Worm (Caenorhabditis elegans) whole organism, late embryonic: ENCODE results near the gene C54D10.13.

Experiments
- C08G9.2 ChIP-seq: sonication (generic microtip); optimal IDR thresholded peaks from 2 replicates; lab custom pipeline; 2016; ENCODE audit warnings: mild to moderate bottlenecking, missing genetic modification characterization, moderate library complexity, missing compliant biosample characterization
- C38D4.7 ChIP-seq: fragments of 200-800 bp; sonication (Bioruptor generic); optimal IDR thresholded peaks from 2 replicates; lab custom pipeline; 2018; ENCODE audit warnings: mild to moderate bottlenecking, missing genetic modification characterization, moderate library complexity, missing compliant biosample characterization
- K02D7.2 ChIP-seq: sonication (generic microtip); optimal IDR thresholded peaks from 2 replicates; lab custom pipeline; 2017; ENCODE audit warnings: mild to moderate bottlenecking, missing genetic modification characterization, missing compliant biosample characterization
- K09A11.1 ChIP-seq: sonication (generic microtip); optimal IDR thresholded peaks from 2 replicates; lab custom pipeline; 2017; ENCODE audit warnings: antibody characterized with exemption, mild to moderate bottlenecking, missing genetic modification characterization, missing compliant biosample characterization; ENCODE audit not compliant: insufficient read depth
- T23F11.4 ChIP-seq: fragments of 200-800 bp; sonication (Bioruptor generic); optimal IDR thresholded peaks from 2 replicates; lab custom pipeline; 2018; ENCODE audit warnings: mild to moderate bottlenecking, missing genetic modification characterization, missing compliant biosample characterization
- ahr-1 ChIP-seq: sonication (generic microtip); optimal IDR thresholded peaks from 2 replicates; lab custom pipeline; 2016; ENCODE audit warnings: missing genetic modification characterization, missing compliant biosample characterization
- ama-1 ChIP-seq: fragments of 150-350 bp; optimal IDR thresholded peaks from 2 replicates; lab custom pipeline; 2014
- ceh-14 ChIP-seq: sonication (generic microtip); optimal IDR thresholded peaks from 2 replicates; lab custom pipeline; 2016; ENCODE audit warnings: missing genotype, missing genetic modification characterization, missing compliant biosample characterization
- ceh-18 ChIP-seq: sonication (generic microtip); optimal IDR thresholded peaks from 2 replicates; lab custom pipeline; 2016; ENCODE audit warnings: missing genetic modification characterization, missing compliant biosample characterization
- ceh-19 ChIP-seq: fragments of 200-800 bp; sonication (Bioruptor generic); optimal IDR thresholded peaks from 2 replicates; lab custom pipeline; 2018; ENCODE audit warnings: mild to moderate bottlenecking, missing genetic modification characterization, missing compliant biosample characterization
- ceh-22 ChIP-seq: sonication (generic microtip); optimal IDR thresholded peaks from 2 replicates; lab custom pipeline; 2017; ENCODE audit warnings: missing biosample characterization, missing genetic modification characterization
- ceh-30 ChIP-seq: fragments of 150-350 bp; optimal IDR thresholded peaks from 2 replicates; lab custom pipeline; 2014; ENCODE audit warnings: missing biosample characterization, missing genetic modification characterization
- ceh-45 ChIP-seq: fragments of 200-800 bp; sonication (Bioruptor generic); IDR thresholded peaks from 2 replicates; pipeline ENCODE4 v1.3.6; 2022; ENCODE audit warnings: missing genetic modification reagents, missing genetic modification characterization, missing compliant biosample characterization
- ceh-48 ChIP-seq: sonication (generic microtip); optimal IDR thresholded peaks from 2 replicates; lab custom pipeline; 2016; ENCODE audit warnings: missing genetic modification characterization, inconsistent platforms, missing compliant biosample characterization
- ceh-9 ChIP-seq: sonication (generic microtip); optimal IDR thresholded peaks from 2 replicates; lab custom pipeline; 2016; ENCODE audit warnings: mild to moderate bottlenecking, missing genetic modification characterization, inconsistent platforms, missing compliant biosample characterization
- elt-2 ChIP-seq: sonication (generic microtip); optimal IDR thresholded peaks from 2 replicates; lab custom pipeline; 2016; ENCODE audit warnings: missing genetic modification reagents, missing genetic modification characterization, missing compliant biosample characterization
- fkh-10 ChIP-seq: fragments of 150-350 bp; optimal IDR thresholded peaks from 2 replicates; lab custom pipeline; 2014; ENCODE audit warnings: missing biosample characterization, missing genetic modification reagents, missing genetic modification characterization
- fkh-6 ChIP-seq: sonication (generic microtip); optimal IDR thresholded peaks from 2 replicates; lab custom pipeline; 2016; ENCODE audit warnings: missing genetic modification characterization, missing compliant biosample characterization
- hlh-15 ChIP-seq: sonication (generic microtip); optimal IDR thresholded peaks from 2 replicates; lab custom pipeline; 2016; ENCODE audit warnings: missing genetic modification characterization, missing compliant biosample characterization
- lim-6 ChIP-seq: sonication (generic microtip); optimal IDR thresholded peaks from 2 replicates; lab custom pipeline; 2016; ENCODE audit warnings: missing genetic modification characterization, missing compliant biosample characterization
- madf-2 ChIP-seq: sonication (generic microtip); optimal IDR thresholded peaks from 2 replicates; lab custom pipeline; 2017; ENCODE audit warnings: missing genetic modification characterization, missing compliant biosample characterization
- mec-3 ChIP-seq: sonication (generic microtip); optimal IDR thresholded peaks from 2 replicates; lab custom pipeline; 2016; ENCODE audit warnings: borderline replicate concordance, missing genetic modification characterization, missing compliant biosample characterization
- nfya-1 ChIP-seq: sonication (generic microtip); optimal IDR thresholded peaks from 2 replicates; lab custom pipeline; 2017; ENCODE audit warnings: missing genetic modification characterization, mild to moderate bottlenecking, missing compliant biosample characterization, antibody characterized with exemption, moderate library complexity
- pax-1 ChIP-seq: fragments of 150-350 bp; optimal IDR thresholded peaks from 2 replicates; lab custom pipeline; 2014; ENCODE audit warnings: missing biosample characterization, missing genetic modification characterization
- pha-2 ChIP-seq: sonication (generic microtip); optimal IDR thresholded peaks from 2 replicates; lab custom pipeline; 2017; ENCODE audit warnings: mild to moderate bottlenecking, missing genetic modification characterization, missing compliant biosample characterization
- pha-4 ChIP-seq: fragments of 150-350 bp; optimal IDR thresholded peaks from 2 replicates; lab custom pipeline; 2018; ENCODE audit warnings: missing biosample characterization, missing genetic modification reagents, missing genetic modification characterization
- pqm-1 ChIP-seq: sonication (generic microtip); optimal IDR thresholded peaks from 2 replicates; lab custom pipeline; 2016; ENCODE audit warnings: missing genetic modification characterization, missing compliant biosample characterization
- ref-2 ChIP-seq: sonication (generic microtip); optimal IDR thresholded peaks from 2 replicates; lab custom pipeline; 2016; ENCODE audit warnings: missing genetic modification characterization, missing compliant biosample characterization
- rnt-1 ChIP-seq: sonication (generic microtip); optimal IDR thresholded peaks from 2 replicates; lab custom pipeline; 2016; ENCODE audit warnings: missing genetic modification characterization, missing compliant biosample characterization
- sdc-2 ChIP-seq: sonication (generic microtip); optimal IDR thresholded peaks from 2 replicates; lab custom pipeline; 2016; ENCODE audit warnings: missing genotype, missing genetic modification characterization, missing compliant biosample characterization
- sox-2 ChIP-seq: fragments of 200-800 bp; sonication (Bioruptor generic); IDR thresholded peaks from 2 replicates; pipeline ENCODE4 v1.3.6; 2022; ENCODE audit warnings: missing genetic modification reagents, missing genetic modification characterization, missing compliant biosample characterization
- tbx-7 ChIP-seq: sonication (generic microtip); optimal IDR thresholded peaks from 2 replicates; lab custom pipeline; 2016; ENCODE audit warnings: missing genotype, missing genetic modification characterization, missing compliant biosample characterization
- unc-42 ChIP-seq: sonication (generic microtip); optimal IDR thresholded peaks from 2 replicates; lab custom pipeline; 2016; ENCODE audit warnings: missing genotype, missing genetic modification characterization, missing compliant biosample characterization
- unc-86 ChIP-seq: sonication (generic microtip); optimal IDR thresholded peaks from 2 replicates; lab custom pipeline; 2016; ENCODE audit warnings: missing genetic modification characterization, missing compliant biosample characterization
- ztf-16 ChIP-seq: sonication (generic microtip); optimal IDR thresholded peaks from 2 replicates; lab custom pipeline; 2017; ENCODE audit warnings: missing genetic modification characterization, missing compliant biosample characterization

C54D10.13 gene

DNA sequence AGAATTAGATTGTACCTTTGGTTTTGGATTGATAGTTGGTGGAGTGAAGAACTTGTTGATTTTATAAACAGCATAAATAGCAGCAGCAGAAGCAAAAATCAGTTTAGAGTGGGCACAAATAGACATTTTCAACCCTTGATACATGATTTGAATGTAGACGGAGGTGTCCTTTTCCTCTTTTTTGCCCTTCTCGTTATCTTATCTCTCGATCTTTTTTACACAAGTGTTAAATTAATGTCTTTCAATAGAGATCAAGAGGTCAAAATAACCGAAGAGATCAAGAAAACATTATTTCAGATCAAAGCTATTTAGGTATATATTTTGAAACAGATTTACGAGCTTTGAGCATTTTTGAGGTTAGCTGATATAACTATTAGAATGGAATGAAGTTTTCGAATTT lies 20.2 kb downstream of the C54D10.13 start, which contains the start of gene cdr-7:
TSS of gene cdr-7 (minus strand) at position 205 of the 400 bp plus-strand sequence.
- TF ChIP-seq pha-4 (tag; lab: Kevin White, UChicago) (no peak), mec-3 (tag; lab: Kevin White, UChicago) (no peak), rnt-1 (tag; lab: Kevin White, UChicago) (no peak), ceh-9 (tag; lab: Kevin White, UChicago) (no peak), unc-42 (tag; lab: Kevin White, UChicago) (no peak), ref-2 (no peak), ama-1 (lab: Kevin White, UChicago) (no peak), elt-2 (tag; lab: Kevin White, UChicago) (no peak), sdc-2 (no peak), nfya-1 (tag; lab: Kevin White, UChicago) (no peak), ceh-22 (tag; lab: Kevin White, UChicago) (no peak)

DNA sequence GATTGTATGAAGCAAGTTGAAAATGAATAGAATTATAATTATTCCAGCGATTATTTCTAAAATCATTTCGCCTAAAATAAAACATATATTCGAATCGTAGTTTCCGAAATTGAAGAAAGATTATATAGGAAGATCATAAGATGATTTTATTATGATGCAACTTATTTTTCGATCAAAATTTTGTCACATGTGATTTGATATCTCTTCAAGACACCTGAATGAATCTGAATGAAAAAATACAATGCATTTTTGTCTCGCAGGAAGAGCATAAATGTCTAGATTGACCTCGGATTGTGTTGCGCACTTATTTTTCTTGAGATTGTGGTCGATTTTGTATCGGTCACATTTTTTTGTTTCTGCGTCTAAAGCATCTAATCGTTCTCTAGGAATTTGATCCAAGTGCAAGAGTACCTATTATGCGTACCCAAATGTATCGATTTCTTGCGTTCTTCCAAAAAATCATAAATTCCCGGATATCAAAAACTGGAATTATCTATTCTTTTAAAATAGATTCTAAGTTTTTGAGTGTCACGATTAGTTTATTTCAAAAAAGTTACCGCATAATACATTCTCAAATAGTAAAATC lies 21.6 kb downstream of the C54D10.13 start, which contains the start of gene hrg-2:
TSS of gene hrg-2 (minus strand) at position 98 of the 586 bp plus-strand sequence.
- TF ChIP-seq ceh-18 (tag; lab: Kevin White, UChicago) (no peak), fkh-10 (GFP tag; lab: Kevin White, UChicago) (no peak), tbx-7 (no peak), sox-2 (no peak), C08G9.2 (no peak)
- TF ChIP-seq, all 69 proteins: peak for 0

DNA sequence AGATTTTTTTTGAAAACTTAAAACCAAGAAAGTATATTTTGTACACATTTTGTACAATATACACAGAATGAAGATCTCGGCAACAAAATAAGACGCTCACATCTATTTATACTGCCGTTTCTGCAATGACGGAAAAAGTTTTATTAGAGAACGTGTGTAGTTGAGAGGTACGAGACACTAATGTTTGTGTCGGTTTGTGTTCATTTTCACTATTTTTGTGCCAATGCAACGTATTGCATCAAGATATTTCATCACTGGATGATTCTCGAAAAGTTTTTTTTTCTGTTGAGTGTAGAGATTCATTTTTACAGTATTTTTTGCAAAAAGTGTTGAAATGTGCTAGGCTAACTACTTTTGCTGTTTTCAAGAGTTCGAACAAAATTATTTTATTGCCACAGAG lies 23.1 kb downstream of the C54D10.13 start:
- TF ChIP-seq madf-2: no peak
- TF ChIP-seq, all 69 proteins: peak for 0

DNA sequence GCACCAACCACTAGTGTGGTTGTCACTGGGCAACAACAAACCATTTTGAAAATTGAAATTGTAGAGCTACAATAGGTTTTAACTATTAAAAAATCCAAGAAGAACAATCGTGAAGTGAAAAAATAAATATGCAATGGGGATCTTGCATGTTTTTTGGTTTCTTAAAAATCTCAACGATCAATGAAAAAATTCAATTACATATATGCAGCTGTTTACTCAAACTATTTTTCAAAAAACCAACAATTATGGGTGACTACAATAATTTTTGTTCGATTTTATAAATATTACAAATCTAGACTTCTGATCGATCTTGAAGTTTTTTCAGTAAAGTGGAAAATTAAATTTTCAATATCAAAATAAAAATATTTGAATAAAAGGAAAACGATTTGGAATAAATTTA lies 23.6 kb downstream of the C54D10.13 start, which contains the start of gene cdr-4:
TSS of gene cdr-4 (minus strand) at position 101 of the 400 bp plus-strand sequence.
- TF ChIP-seq ceh-45 (no peak), pha-2 (tag; lab: Kevin White, UChicago) (no peak), ceh-30 (tag; lab: Kevin White, UChicago) (no peak), pax-1 (tag; lab: Kevin White, UChicago) (no peak), ceh-14 (tag; lab: Kevin White, UChicago) (no peak), K09A11.1 (tag; lab: Kevin White, UChicago) (no peak), fkh-6 (tag; lab: Kevin White, UChicago) (no peak), T23F11.4 (no peak), ceh-19 (GFP tag; lab: Kevin White, UChicago) (no peak)

DNA sequence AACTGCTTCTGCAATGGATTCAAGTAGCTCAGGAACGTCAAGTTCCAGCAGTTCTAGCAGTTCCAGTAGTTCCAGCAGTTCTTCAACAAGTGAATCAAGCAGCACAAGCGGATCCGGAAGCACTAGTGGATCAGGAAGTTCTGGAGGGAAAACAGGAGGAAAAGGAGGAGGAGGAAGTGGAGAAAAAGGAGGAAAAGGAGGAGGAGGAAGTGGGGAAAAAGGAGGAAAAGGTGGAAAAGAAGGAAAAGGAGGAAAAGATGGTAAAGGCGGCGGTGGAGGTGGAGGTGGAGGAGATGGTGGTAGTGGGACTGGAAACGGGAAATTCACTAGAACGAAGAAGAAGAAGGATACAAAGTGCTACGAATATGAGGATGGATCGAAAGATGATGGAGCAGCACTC lies 25.6 kb downstream of the C54D10.13 start:
- TF ChIP-seq hlh-15 (tag; lab: Kevin White, UChicago): no peak
- TF ChIP-seq nfya-1 (tag; lab: Kevin White, UChicago): no peak
- TF ChIP-seq unc-86 (tag; lab: Kevin White, UChicago): no peak
- no peak for TF ChIP-seq ahr-1 (tag; lab: Kevin White, UChicago)
- TF ChIP-seq K02D7.2 (tag; lab: Kevin White, UChicago): no peak
- TF ChIP-seq ztf-16 (tag; lab: Kevin White, UChicago): no peak
- no peak for TF ChIP-seq ceh-48 (tag; lab: Kevin White, UChicago)
- TF ChIP-seq lim-6 (tag; lab: Kevin White, UChicago): no peak
- TF ChIP-seq C38D4.7: no peak
- no peak for TF ChIP-seq pqm-1 (tag; lab: Kevin White, UChicago)
- no peak for TF ChIP-seq C08G9.2
